Worm (Caenorhabditis elegans) whole organism, mixed stage, embryonic: Measurements from ENCODE around the gene mtx-2.

Experiments
- M03D4.4 ChIP-seq: sonication (generic microtip); optimal IDR thresholded peaks from 2 replicates; lab custom pipeline; 2017; ENCODE audit warnings: mild to moderate bottlenecking, missing genetic modification characterization, missing compliant biosample characterization
- bed-3 ChIP-seq: fragments of 200-800 bp; sonication (Bioruptor generic); optimal IDR thresholded peaks from 3 replicates; lab custom pipeline; 2018; ENCODE audit warnings: mild to moderate bottlenecking, missing genetic modification characterization, moderate library complexity, missing compliant biosample characterization
- ces-1 ChIP-seq: fragments of 150-350 bp; optimal IDR thresholded peaks from 2 replicates; lab custom pipeline; 2014; ENCODE audit warnings: missing biosample characterization, missing genetic modification reagents, missing genetic modification characterization
- lin-13 ChIP-seq: fragments of 150-350 bp; optimal IDR thresholded peaks from 2 replicates; lab custom pipeline; 2014; ENCODE audit warnings: missing biosample characterization, missing genetic modification characterization
- lsy-2 ChIP-seq: fragments of 150-350 bp; optimal IDR thresholded peaks from 2 replicates; lab custom pipeline; 2014; ENCODE audit warnings: missing biosample characterization, missing genetic modification characterization
- mep-1 ChIP-seq: fragments of 150-350 bp; optimal IDR thresholded peaks from 2 replicates; lab custom pipeline; 2017; ENCODE audit warnings: missing biosample characterization, missing genetic modification reagents, missing genetic modification characterization, inconsistent platforms
- nhr-12 ChIP-seq: fragments of 150-350 bp; optimal IDR thresholded peaks from 2 replicates; lab custom pipeline; 2014; ENCODE audit warnings: missing biosample characterization, missing genetic modification characterization
- nhr-2 ChIP-seq: fragments of 150-350 bp; optimal IDR thresholded peaks from 2 replicates; lab custom pipeline; 2014; ENCODE audit warnings: missing biosample characterization, missing genetic modification characterization
- snpc-4 ChIP-seq: fragments of 150-350 bp; optimal IDR thresholded peaks from 2 replicates; lab custom pipeline; 2014; ENCODE audit warnings: missing biosample characterization, missing genetic modification characterization
- unc-39 ChIP-seq: fragments of 150-350 bp; optimal IDR thresholded peaks from 2 replicates; lab custom pipeline; 2014; ENCODE audit warnings: missing biosample characterization, missing genetic modification characterization
- ztf-11 ChIP-seq: fragments of 150-350 bp; optimal IDR thresholded peaks from 2 replicates; lab custom pipeline; 2014; ENCODE audit warnings: missing biosample characterization, missing genetic modification characterization

DNA sequence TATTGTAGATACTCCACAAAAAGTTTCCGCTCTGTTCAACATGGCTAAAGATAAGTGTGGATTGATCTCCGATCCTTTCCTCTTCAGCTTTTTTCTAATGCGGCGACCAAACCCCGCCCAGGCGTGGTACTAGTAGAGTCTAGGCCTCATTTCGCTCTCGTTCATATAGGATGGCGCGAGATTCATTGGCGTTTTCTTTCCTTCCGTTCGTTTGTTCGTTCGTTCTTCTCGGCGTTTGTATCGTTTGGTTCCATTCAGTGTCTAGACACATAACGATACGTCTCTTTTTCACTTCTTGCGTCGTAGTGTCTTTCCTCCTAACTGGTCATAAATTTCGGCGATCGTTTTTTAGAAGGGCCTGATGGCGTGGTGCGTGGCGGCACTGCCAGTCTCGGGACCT, 34.3 kb downstream of the mtx-2 start:
- TF ChIP-seq nhr-12 (tag; lab: Kevin White, UChicago) (no peak), ztf-11 (tag; lab: Kevin White, UChicago) (no peak), nhr-2 (tag; lab: Kevin White, UChicago) (no peak), lin-13 (tag; lab: Kevin White, UChicago) (no peak), snpc-4 (tag; lab: Kevin White, UChicago) (no peak), bed-3 (no peak), ces-1 (no peak), M03D4.4 (tag; lab: Kevin White, UChicago) (no peak), lsy-2 (no peak), unc-39 (tag; lab: Kevin White, UChicago) (no peak), mep-1 (tag; lab: Kevin White, UChicago) (no peak)
